Fruit fly (Drosophila melanogaster) whole organism, wandering third instar larva: ENCODE measurements around the gene Dus4.

Experiments used
- Dfd ChIP-seq: fragments of >200 bp; optimal IDR thresholded peaks from 2 replicates; lab custom pipeline; 2017; ENCODE audit warnings: missing biosample characterization, missing genetic modification characterization
- h ChIP-seq: fragments of 200-800 bp; sonication (Bioruptor generic); optimal IDR thresholded peaks from 3 replicates; lab custom pipeline; 2016; ENCODE audit warnings: missing biosample characterization, mild to moderate bottlenecking, missing genetic modification characterization
- psq ChIP-seq: fragments of 200-800 bp; sonication (Bioruptor generic); optimal IDR thresholded peaks from 3 replicates; lab custom pipeline; 2017; ENCODE audit warnings: missing biosample characterization, mild to moderate bottlenecking, missing genetic modification characterization, moderate library complexity

dm6 chr2L:19033288-19033687 is 29.8 kb upstream of the Dus4 start, which contains the start of gene hook:
- no peak for TF ChIP-seq psq (GFP tag; lab: Kevin White, UChicago)
- no peak for TF ChIP-seq h (GFP tag; lab: Kevin White, UChicago)
- no peak for TF ChIP-seq Dfd (GFP tag; lab: Kevin White, UChicago)
